Worm (Caenorhabditis elegans): Measurements from ENCODE around the gene spk-1.

DNA sequence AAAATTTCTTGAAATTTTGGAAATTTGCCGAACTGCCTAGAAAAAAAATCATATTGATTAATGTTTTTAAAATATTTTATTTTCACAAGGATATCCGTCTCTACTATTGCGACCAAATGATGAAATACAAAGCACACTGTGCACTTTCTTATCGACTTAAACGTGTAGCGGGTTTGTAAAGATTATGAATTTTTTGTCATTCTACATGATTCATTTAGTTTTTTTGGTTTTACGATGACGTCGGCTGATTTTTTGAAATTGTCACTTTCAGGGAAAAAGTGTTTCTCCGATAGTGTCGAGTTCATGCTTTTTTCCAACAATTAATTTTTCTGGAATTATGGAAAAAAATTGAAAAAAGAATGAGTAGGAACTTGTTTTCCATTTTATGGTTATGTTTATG lies 20.2 kb downstream of the spk-1 start:
- TF ChIP-seq W03F9.2 (tag; optimal IDR thresholded peaks at IDR 0.05), result no peak
- no peak for TF ChIP-seq him-1 (tag; optimal IDR thresholded peaks at IDR 0.05)

All from whole organism, L4/young adult.